Worm (Caenorhabditis elegans) whole organism, dauer: ENCODE data around the gene K08B12.3.

ENCODE experiments used
- unc-62 ChIP-seq: sonication (generic microtip); optimal IDR thresholded peaks from 2 replicates; lab custom pipeline; 2017; ENCODE audit warnings: missing biosample characterization, missing genetic modification reagents, missing genetic modification characterization

K08B12.3 gene

ce11 chrV:6270097-6270496 lies 35.1 kb downstream of the K08B12.3 start:
- no peak for TF ChIP-seq unc-62

DNA sequence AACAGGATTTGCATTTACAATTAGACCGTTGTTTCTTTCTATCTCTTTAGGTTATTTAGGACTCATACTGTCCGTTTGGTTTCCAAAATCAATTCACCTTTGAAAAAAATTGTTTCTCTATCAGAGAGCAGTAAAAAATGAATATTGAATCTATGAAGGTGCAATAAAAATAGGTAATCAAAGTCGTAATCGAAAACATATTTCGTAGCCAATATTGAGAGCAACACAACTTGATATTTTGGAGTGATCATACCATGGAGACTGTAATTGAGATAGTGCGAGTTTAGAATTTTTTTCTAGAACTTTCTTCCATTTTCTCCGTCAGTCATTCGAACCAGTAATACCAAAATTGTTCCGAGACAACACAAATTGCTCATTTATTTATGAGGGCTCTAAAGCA lies 35.6 kb downstream of the K08B12.3 start, which contains the start of gene F31F7.2:
Gene F31F7.2 (plus strand): TSS at position 301 of the 400 bp plus-strand sequence.
- TF ChIP-seq unc-62 = no peak

ce11 chrV:6275209-6275608 lies 40.2 kb downstream of the K08B12.3 start:
- no peak for TF ChIP-seq unc-62

- no peak for TF ChIP-seq unc-62
These were observed 41.2 kb downstream of the K08B12.3 start, which contains the start of gene F31F7.1 for ce11 chrV:6276205-6276604. Gene F31F7.1, plus strand, starts transcription at chrV:6276439.

DNA sequence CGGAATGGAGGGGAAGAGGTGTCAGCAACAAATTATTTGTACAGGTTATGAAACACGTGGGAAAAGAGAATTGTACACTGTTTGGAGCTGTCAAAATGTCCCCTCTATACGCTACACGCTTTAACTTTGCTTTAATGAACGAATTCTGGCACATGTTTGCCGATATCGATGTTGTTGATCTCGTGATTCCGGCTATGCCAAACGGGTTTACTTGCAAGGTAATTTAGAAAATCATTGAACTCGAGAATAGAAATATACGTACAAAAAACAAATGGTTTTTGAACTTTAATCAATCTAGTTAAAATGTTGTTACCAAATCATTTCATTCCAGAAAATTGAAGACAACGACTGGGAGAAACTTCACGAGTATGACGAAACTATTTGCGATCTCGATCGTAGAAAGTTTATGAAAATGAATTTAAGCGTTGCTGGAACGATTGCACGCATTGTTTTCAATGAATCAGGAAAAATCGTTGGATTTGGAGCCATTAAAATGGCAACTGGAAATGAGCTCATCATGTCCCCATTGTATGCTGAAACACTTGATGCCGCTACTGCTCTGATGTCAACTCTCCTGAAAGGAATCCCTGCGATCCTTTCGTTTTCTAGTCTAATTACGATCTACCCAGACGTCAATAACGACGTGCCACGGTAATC lies 42.3 kb downstream of the K08B12.3 start:
- TF ChIP-seq unc-62 = no peak

DNA sequence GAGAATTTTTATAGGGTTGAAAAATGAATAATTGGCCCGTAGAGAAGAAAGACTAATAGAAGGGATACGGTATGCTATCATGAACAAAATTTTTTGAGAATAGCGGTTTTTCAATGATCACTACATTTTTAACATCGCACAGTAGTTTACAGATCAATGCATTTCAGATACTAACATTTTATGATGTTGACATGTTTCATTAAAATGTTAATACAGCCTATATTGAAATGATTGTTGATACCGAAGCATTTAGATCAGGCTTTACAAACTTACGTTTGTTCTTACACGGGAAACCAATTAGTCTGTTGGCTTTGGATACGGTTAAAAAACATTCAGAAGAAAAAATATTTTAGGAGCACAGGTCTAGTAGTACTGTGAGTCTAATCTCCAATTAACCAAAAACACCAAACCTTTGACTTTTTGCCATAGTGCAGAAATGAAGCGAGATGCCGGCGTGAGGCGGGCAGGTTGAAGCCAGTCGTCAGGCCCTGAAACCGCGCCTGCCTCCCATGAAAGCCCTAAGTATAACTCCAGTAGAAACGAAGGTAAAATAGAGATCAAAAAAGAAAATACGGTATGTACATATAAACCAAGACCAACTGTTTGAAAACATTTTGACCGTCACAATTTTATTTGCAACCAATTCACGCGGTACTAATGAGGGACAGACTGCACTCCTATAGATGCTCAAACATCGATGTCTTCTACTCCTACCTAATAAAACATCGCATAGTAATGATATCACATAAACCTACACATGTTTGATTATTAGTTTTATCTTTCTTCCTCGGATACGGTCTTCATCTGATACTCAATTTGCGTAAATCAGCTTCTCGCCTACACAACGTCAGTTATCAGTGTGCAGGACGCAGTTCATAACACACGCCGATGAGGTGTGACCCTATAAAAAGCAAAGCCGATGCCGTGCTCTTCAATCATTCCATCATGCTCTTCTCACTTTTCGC lies 43.4 kb downstream of the K08B12.3 start, which contains the start of gene fil-2:
Gene fil-2 (plus strand): TSS at position 915 of the 965 bp plus-strand sequence.
- TF ChIP-seq unc-62 = no peak

- no peak for TF ChIP-seq unc-62
These were observed 45.1 kb downstream of the K08B12.3 start for ce11 chrV:6280067-6280466.

DNA sequence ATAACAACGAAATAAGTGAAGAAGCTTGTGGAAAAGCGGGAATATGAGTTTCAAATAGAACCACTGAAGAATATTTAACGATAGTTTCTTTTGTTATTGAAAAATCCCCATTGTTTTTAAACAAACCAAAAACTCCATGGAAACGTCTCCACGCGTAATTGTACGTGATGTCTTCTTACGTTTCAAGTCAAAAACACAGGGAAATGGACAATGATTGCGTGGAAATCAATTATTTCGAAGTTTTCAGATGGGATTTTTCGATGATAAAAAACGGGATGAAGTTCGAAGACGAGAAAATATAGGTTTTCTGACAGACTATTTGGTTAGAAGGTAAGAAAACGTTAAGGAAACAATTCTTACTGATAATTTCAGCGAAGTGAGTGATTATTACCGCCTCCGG lies 46.2 kb downstream of the K08B12.3 start, which contains the start of the genes K12B6.4 and spe-49:
Gene K12B6.4 (minus strand): TSS at position 101 of the 400 bp plus-strand sequence.
Gene spe-49 (plus strand): TSS at position 185 of the 400 bp plus-strand sequence.
- TF ChIP-seq unc-62 = no peak

ce11 chrV:6286343-6286742 lies 51.4 kb downstream of the K08B12.3 start, which contains the start of gene srn-1:
Gene srn-1, minus strand, starts transcription at chrV:6286443.
- no peak for TF ChIP-seq unc-62
